Fruit fly (Drosophila melanogaster) whole organism, embryonic: ENCODE measurements around the gene RpS2.

Source experiments
- Antp ChIP-seq: fragments of 200-800 bp; sonication (Bioruptor generic); optimal IDR thresholded peaks from 3 replicates; lab custom pipeline; 2016; ENCODE audit warnings: missing biosample characterization, missing genetic modification characterization
- B-H1 ChIP-seq: fragments of 200-800 bp; sonication (Bioruptor generic); IDR thresholded peaks from 3 replicates; pipeline ENCODE4 v1.3.6; 2022; ENCODE audit warnings: missing biosample characterization, missing genetic modification characterization
- CG11504 ChIP-seq: fragments of 200-800 bp; sonication (Bioruptor generic); optimal IDR thresholded peaks from 3 replicates; lab custom pipeline; 2019; ENCODE audit warnings: missing biosample characterization, mild to moderate bottlenecking, missing genetic modification characterization, moderate library complexity
- CG11695 ChIP-seq: fragments of 200-800 bp; sonication (Bioruptor generic); IDR thresholded peaks from 3 replicates; pipeline ENCODE4 v1.3.6; 2022; ENCODE audit warnings: missing biosample characterization, missing genetic modification characterization
- CG12071 ChIP-seq: fragments of 200-800 bp; sonication (Bioruptor generic); optimal IDR thresholded peaks from 3 replicates; lab custom pipeline; 2018; ENCODE audit warnings: missing biosample characterization, mild to moderate bottlenecking, missing genetic modification characterization
- CG12155 ChIP-seq: fragments of 200-800 bp; sonication (Bioruptor generic); optimal IDR thresholded peaks from 3 replicates; lab custom pipeline; 2016; ENCODE audit warnings: missing biosample characterization, missing genetic modification characterization
- CG1233 ChIP-seq: fragments of 200-800 bp; sonication (Bioruptor generic); optimal IDR thresholded peaks from 4 replicates; lab custom pipeline; 2018; ENCODE audit warnings: missing biosample characterization, mild to moderate bottlenecking, missing genetic modification characterization
- CG1529 ChIP-seq: fragments of 200-800 bp; sonication (Bioruptor generic); optimal IDR thresholded peaks from 3 replicates; lab custom pipeline; 2018; ENCODE audit warnings: missing biosample characterization, missing genetic modification characterization
- CG1647 ChIP-seq: fragments of 200-800 bp; sonication (Bioruptor generic); optimal IDR thresholded peaks from 3 replicates; lab custom pipeline; 2016; ENCODE audit warnings: missing biosample characterization, missing genetic modification characterization
- CG18619 ChIP-seq: fragments of 200-800 bp; sonication (Bioruptor generic); optimal IDR thresholded peaks from 3 replicates; lab custom pipeline; 2017; ENCODE audit warnings: missing biosample characterization, mild to moderate bottlenecking, missing genetic modification characterization
- CG2199 ChIP-seq: fragments of 200-800 bp; sonication (Bioruptor generic); IDR thresholded peaks from 3 replicates; pipeline ENCODE4 v1.3.6; 2022; ENCODE audit warnings: missing biosample characterization, missing genetic modification characterization
- CG2678 ChIP-seq: fragments of 200-800 bp; sonication (Bioruptor generic); optimal IDR thresholded peaks from 3 replicates; lab custom pipeline; 2019; ENCODE audit warnings: missing biosample characterization, mild to moderate bottlenecking, missing genetic modification characterization, moderate library complexity
- CG3726 ChIP-seq: fragments of 200-800 bp; sonication (Bioruptor generic); IDR thresholded peaks from 3 replicates; pipeline ENCODE4, ENCODE4 v1.3.6; 2022; ENCODE audit warnings: missing biosample characterization, missing genetic modification characterization
- CG4424 ChIP-seq: fragments of 200-800 bp; sonication (Bioruptor generic); optimal IDR thresholded peaks from 3 replicates; lab custom pipeline; 2016; ENCODE audit warnings: missing biosample characterization, missing genetic modification characterization
- CG4730 ChIP-seq: fragments of 200-800 bp; sonication (Bioruptor generic); IDR thresholded peaks from 2 replicates; pipeline ENCODE4 v1.3.6; 2022; ENCODE audit warnings: missing biosample characterization, missing genetic modification characterization
- CG7357 ChIP-seq: fragments of 200-800 bp; sonication (Bioruptor generic); IDR thresholded peaks from 3 replicates; pipeline ENCODE4 v1.3.6; 2022; ENCODE audit warnings: missing biosample characterization, missing genetic modification characterization
- CG8359 ChIP-seq: fragments of 200-800 bp; sonication (Bioruptor generic); optimal IDR thresholded peaks from 2 replicates; lab custom pipeline; 2017; ENCODE audit warnings: missing biosample characterization, mild to moderate bottlenecking, missing genetic modification characterization, borderline replicate concordance
- Camta ChIP-seq: fragments of 200-800 bp; sonication (Bioruptor generic); optimal IDR thresholded peaks from 2 replicates; lab custom pipeline; 2016; ENCODE audit warnings: missing biosample characterization, missing genetic modification characterization
- Hmr ChIP-seq: fragments of 200-800 bp; sonication (Bioruptor generic); optimal IDR thresholded peaks from 3 replicates; lab custom pipeline; 2017; ENCODE audit warnings: mild to moderate bottlenecking, missing biosample characterization, missing genetic modification reagents, missing genetic modification characterization
- Hr51 ChIP-seq, 2 experiments: fragments of 200-800 bp; sonication (Bioruptor generic); optimal IDR thresholded peaks; 2 replicates in 1 of 2; 3 replicates in 1 of 2; lab custom pipeline; 2016 to 2018; ENCODE audit warnings: missing biosample characterization in 2 of 2, missing genetic modification characterization in 2 of 2, mild to moderate bottlenecking in 1 of 2, moderate library complexity in 1 of 2
- Hr78 ChIP-seq, 2 experiments: fragments of 200-800 bp in 1 of 2; fragments of >200 bp in 1 of 2; sonication (Bioruptor generic) in 1 of 2; optimal IDR thresholded peaks; 2 replicates each; lab custom pipeline; 2017 to 2019; ENCODE audit warnings: missing biosample characterization in 2 of 2, missing genetic modification characterization in 2 of 2, mild to moderate bottlenecking in 1 of 2, moderate library complexity in 1 of 2
- Jarid2 ChIP-seq: fragments of 200-800 bp; sonication (Bioruptor generic); optimal IDR thresholded peaks from 3 replicates; lab custom pipeline; 2017; ENCODE audit warnings: mild to moderate bottlenecking, missing biosample characterization, missing genetic modification reagents, missing genetic modification characterization
- Lpt ChIP-seq: fragments of >200 bp; optimal IDR thresholded peaks from 2 replicates; lab custom pipeline; 2018; ENCODE audit warnings: missing biosample characterization, missing genetic modification characterization
- MESR4 ChIP-seq: fragments of 200-800 bp; sonication (Bioruptor generic); optimal IDR thresholded peaks from 2 replicates; lab custom pipeline; 2018; ENCODE audit warnings: missing biosample characterization, mild to moderate bottlenecking, missing genetic modification characterization, moderate library complexity
- NFAT ChIP-seq: fragments of 200-800 bp; sonication (Bioruptor generic); IDR thresholded peaks from 2 replicates; pipeline ENCODE4 v1.3.6; 2022; ENCODE audit warnings: missing biosample characterization, missing genetic modification characterization
- NK7.1 ChIP-seq: fragments of 200-800 bp; sonication (Bioruptor generic); optimal IDR thresholded peaks from 3 replicates; lab custom pipeline; 2016; ENCODE audit warnings: missing biosample characterization, missing genetic modification characterization
- Oaz ChIP-seq: fragments of 200-800 bp; sonication (Bioruptor generic); IDR thresholded peaks from 2 replicates; pipeline ENCODE4 v1.3.6; 2022; ENCODE audit warnings: missing biosample characterization, missing genetic modification characterization
- PHDP ChIP-seq: fragments of 200-800 bp; sonication (Bioruptor generic); optimal IDR thresholded peaks from 3 replicates; lab custom pipeline; 2018; ENCODE audit warnings: missing biosample characterization, mild to moderate bottlenecking, missing genetic modification characterization, moderate library complexity
- Sox102F ChIP-seq: fragments of 200-800 bp; sonication (Bioruptor generic); optimal IDR thresholded peaks from 2 replicates; lab custom pipeline; 2018; ENCODE audit warnings: missing biosample characterization, mild to moderate bottlenecking, missing genetic modification characterization, moderate library complexity
- ara ChIP-seq: fragments of 200-800 bp; sonication (Bioruptor generic); IDR thresholded peaks from 2 replicates; pipeline ENCODE4 v1.3.6; 2022; ENCODE audit warnings: missing biosample characterization, missing genetic modification characterization
- ase ChIP-seq: fragments of 200-800 bp; sonication (Bioruptor generic); IDR thresholded peaks from 3 replicates; pipeline ENCODE4 v1.3.6; 2022; ENCODE audit warnings: missing biosample characterization, missing genetic modification characterization
- cg ChIP-seq: fragments of 200-800 bp; sonication (Bioruptor generic); optimal IDR thresholded peaks from 3 replicates; lab custom pipeline; 2019; ENCODE audit warnings: missing biosample characterization, mild to moderate bottlenecking, missing genetic modification characterization, moderate library complexity
- chm ChIP-seq: fragments of 200-800 bp; sonication (Bioruptor generic); IDR thresholded peaks from 2 replicates; pipeline ENCODE4 v1.3.6; 2022; ENCODE audit warnings: missing biosample characterization, missing genetic modification characterization
- danr ChIP-seq: fragments of 200-800 bp; sonication (Bioruptor generic); IDR thresholded peaks from 2 replicates; pipeline ENCODE4 v1.3.6; 2022; ENCODE audit warnings: missing biosample characterization, missing genetic modification characterization
- fu2 ChIP-seq: fragments of 200-800 bp; sonication (Bioruptor generic); optimal IDR thresholded peaks from 2 replicates; lab custom pipeline; 2016; ENCODE audit warnings: missing biosample characterization, missing genetic modification characterization
- gro ChIP-seq: fragments of 200-800 bp; sonication (Bioruptor generic); optimal IDR thresholded peaks from 2 replicates; lab custom pipeline; 2016; ENCODE audit warnings: missing biosample characterization, missing genetic modification characterization
- gt ChIP-seq: fragments of 200-800 bp; sonication (Bioruptor generic); IDR thresholded peaks from 2 replicates; pipeline ENCODE4 v1.3.6; 2022; ENCODE audit warnings: missing biosample characterization, missing genetic modification characterization
- knrl ChIP-seq: fragments of 200-800 bp; sonication (Bioruptor generic); IDR thresholded peaks from 3 replicates; pipeline ENCODE4 v1.3.6; 2022; ENCODE audit warnings: missing biosample characterization, missing genetic modification characterization; ENCODE audit not compliant: partially characterized antibody
- lab ChIP-seq: fragments of 200-800 bp; sonication (Bioruptor generic); optimal IDR thresholded peaks from 3 replicates; lab custom pipeline; 2017; ENCODE audit warnings: missing biosample characterization, missing genetic modification characterization, mild to moderate bottlenecking, moderate library complexity, missing genetic modification reagents
- lmd ChIP-seq: fragments of 200-800 bp; sonication (Bioruptor generic); IDR thresholded peaks from 2 replicates; pipeline ENCODE4 v1.3.6; 2022; ENCODE audit warnings: missing biosample characterization, missing genetic modification characterization
- mld ChIP-seq: fragments of 200-800 bp; sonication (Bioruptor generic); IDR thresholded peaks from 3 replicates; pipeline ENCODE4 v1.3.6; 2022; ENCODE audit warnings: missing biosample characterization, missing genetic modification characterization; ENCODE audit not compliant: partially characterized antibody
- p53 ChIP-seq: fragments of 200-800 bp; sonication (Bioruptor generic); optimal IDR thresholded peaks from 2 replicates; lab custom pipeline; 2016; ENCODE audit warnings: missing biosample characterization, missing genetic modification characterization
- row ChIP-seq: fragments of 200-800 bp; sonication (Bioruptor generic); IDR thresholded peaks from 3 replicates; pipeline ENCODE4 v1.3.6; 2022; ENCODE audit warnings: missing biosample characterization, missing genetic modification characterization
- salm ChIP-seq: fragments of 200-800 bp; sonication (Bioruptor generic); optimal IDR thresholded peaks from 2 replicates; lab custom pipeline; 2018; ENCODE audit warnings: missing biosample characterization, mild to moderate bottlenecking, missing genetic modification characterization
- sens-2 ChIP-seq: fragments of 200-800 bp; sonication (Bioruptor generic); IDR thresholded peaks from 2 replicates; pipeline ENCODE4 v1.3.6; 2022; ENCODE audit warnings: missing biosample characterization, missing genetic modification characterization
- sob ChIP-seq: fragments of 200-800 bp; sonication (Bioruptor generic); IDR thresholded peaks from 2 replicates; pipeline ENCODE4 v1.3.6; 2022; ENCODE audit warnings: missing biosample characterization, missing genetic modification characterization
- sr ChIP-seq: fragments of 200-800 bp; sonication (Bioruptor generic); IDR thresholded peaks from 3 replicates; pipeline ENCODE4 v1.3.6; 2022; ENCODE audit warnings: missing biosample characterization, missing genetic modification characterization
- tll ChIP-seq, 2 experiments: fragments of 200-800 bp in 1 of 2; fragments of >200 bp in 1 of 2; sonication (Bioruptor generic) in 1 of 2; optimal IDR thresholded peaks; 2 replicates each; lab custom pipeline; 2017 to 2019; ENCODE audit warnings: missing biosample characterization in 2 of 2, missing genetic modification characterization in 2 of 2, mild to moderate bottlenecking in 1 of 2, moderate library complexity in 1 of 2
- tup ChIP-seq: fragments of 200-800 bp; sonication (Bioruptor generic); optimal IDR thresholded peaks from 2 replicates; lab custom pipeline; 2016; ENCODE audit warnings: missing biosample characterization, mild to moderate bottlenecking, missing genetic modification characterization, moderate library complexity
- vnd ChIP-seq: fragments of 200-800 bp; sonication (Bioruptor generic); IDR thresholded peaks from 3 replicates; pipeline ENCODE4 v1.3.6; 2022; ENCODE audit warnings: missing biosample characterization, missing genetic modification characterization; ENCODE audit not compliant: partially characterized antibody

Gene RpS2

dm6 chr2L:9911783-9912182, 14.4 kb upstream of the RpS2 start (continued):
- TF ChIP-seq CG11695 (GFP tag; lab: Robert Waterston, UW) (peak; percentile 45; the same call in 1 of the 3 replicates), NFAT (0 out of 2 replicates have a peak, but pooled peaks have one; percentile 23), CG4424 (no peak), CG8359 (no peak), lmd (GFP tag; lab: Robert Waterston, UW) (peak; percentile 40; the same call in 1 of the 2 replicates), Camta (peak; percentile 46), Sox102F (no peak)

dm6 chr2L:9908468-9908967, 11.2 kb upstream of the RpS2 start, which contains the start of gene CG13124:
TSS of gene CG13124 (minus strand) at chr2L:9908633.
- TF ChIP-seq CG1233 (GFP tag; lab: Kevin White, UChicago) (no peak), gt (GFP tag; lab: Robert Waterston, UW) (no peak), B-H1 (GFP tag; lab: Robert Waterston, UW) (no peak), CG2199 (no peak), row (GFP tag; lab: Robert Waterston, UW) (peak; percentile 70), Hr51 (GFP tag; optimal IDR thresholded peaks at IDR 0.05; lab: Kevin White, UChicago) (peak in 1 of 2 experiments; percentile 27), tll (GFP tag; optimal IDR thresholded peaks at IDR 0.05; lab: Kevin White, UChicago) (no peak), sens-2 (0 out of 2 replicates have a peak, but pooled peaks have one; percentile 10), Hmr (GFP tag; lab: Kevin White, UChicago) (peak; percentile 55), Lpt (GFP tag; lab: Kevin White, UChicago) (no peak), CG12071 (GFP tag; lab: Kevin White, UChicago) (peak; percentile 38), danr (no peak), CG11504 (tag; lab: Kevin White, UChicago) (peak; percentile 5), NK7.1 (GFP tag; lab: Kevin White, UChicago) (no peak), CG4730 (GFP tag; lab: Robert Waterston, UW) (no peak), Jarid2 (peak; percentile 10), ara (no peak), Hr78 (GFP tag; optimal IDR thresholded peaks at IDR 0.05; lab: Kevin White, UChicago) (no peak), CG3726 (GFP tag; lab: Robert Waterston, UW) (no peak), fu2 (GFP tag; lab: Kevin White, UChicago) (no peak), salm (tag; lab: Kevin White, UChicago) (peak; percentile 16), PHDP (peak; percentile 50), sob (no peak), CG1647 (GFP tag; lab: Kevin White, UChicago) (no peak), CG7357 (GFP tag; lab: Robert Waterston, UW) (no peak), mld (GFP tag; lab: Robert Waterston, UW) (no peak), MESR4 (GFP tag; lab: Kevin White, UChicago) (peak; percentile 5), ase (no peak), lab (peak; percentile 50), knrl (GFP tag; lab: Robert Waterston, UW) (no peak), CG18619 (no peak), Oaz (no peak), CG12155 (GFP tag; lab: Kevin White, UChicago) (no peak), gro (GFP tag; lab: Kevin White, UChicago) (no peak), sr (GFP tag; lab: Robert Waterston, UW) (no peak), CG1529 (GFP tag; lab: Kevin White, UChicago) (no peak), vnd (GFP tag; lab: Robert Waterston, UW) (no peak), Antp (GFP tag; lab: Kevin White, UChicago) (no peak), chm (GFP tag; lab: Robert Waterston, UW) (peak; percentile 57; the same call in 1 of the 2 replicates), tup (GFP tag; lab: Kevin White, UChicago) (no peak), cg (peak; percentile 46), p53 (GFP tag; lab: Kevin White, UChicago) (no peak), CG2678 (tag; lab: Kevin White, UChicago) (peak; percentile 43)
